Fruit fly (Drosophila melanogaster): ENCODE results near the gene CG45122.

CG45122 gene

DNA sequence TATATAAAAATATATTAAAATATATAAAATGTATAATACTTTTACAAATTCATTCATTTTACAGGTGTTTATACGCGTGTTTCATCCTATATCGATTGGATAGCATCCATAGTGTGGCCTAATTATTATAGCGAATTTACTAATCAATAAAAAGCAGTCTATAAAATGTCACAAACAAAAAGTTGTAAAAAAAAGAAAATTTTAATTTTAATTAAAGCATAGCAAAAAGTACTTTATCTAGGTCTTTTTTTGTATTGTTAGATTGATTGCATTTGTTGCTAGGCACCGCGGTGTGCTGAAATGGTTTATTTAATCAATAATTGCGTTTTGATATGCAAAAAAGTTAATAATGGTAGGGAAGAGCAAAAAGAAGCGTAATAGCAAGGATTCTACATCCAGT, at the start of gene CG45122:
TSS of gene CG45122 (plus strand) at position 301 of the 400 bp plus-strand sequence.
- TF ChIP-seq CG8319 (GFP tag; optimal IDR thresholded peaks at IDR 0.05) (no peak), CG9139 (GFP tag; optimal IDR thresholded peaks at IDR 0.05) (no peak), CG31627 (GFP tag; optimal IDR thresholded peaks at IDR 0.05) (no peak), Sox15 (GFP tag; optimal IDR thresholded peaks at IDR 0.05) (no peak), CG11762 (GFP tag; optimal IDR thresholded peaks at IDR 0.05; ENCODE audit: insufficient read depth) (no peak), fd85E (GFP tag; optimal IDR thresholded peaks at IDR 0.05) (no peak), Ets21C (GFP tag; optimal IDR thresholded peaks at IDR 0.05) (no peak), CG16779 (tag; optimal IDR thresholded peaks at IDR 0.05) (no peak), OdsH (GFP tag; optimal IDR thresholded peaks at IDR 0.05) (no peak), Hr4 (GFP tag; optimal IDR thresholded peaks at IDR 0.05) (no peak), Sox14 (GFP tag; optimal IDR thresholded peaks at IDR 0.05) (no peak), CG32006 (GFP tag; optimal IDR thresholded peaks at IDR 0.05) (no peak), Eip78C (GFP tag) (no peak), CG34406 (GFP tag; optimal IDR thresholded peaks at IDR 0.05) (no peak)

DNA sequence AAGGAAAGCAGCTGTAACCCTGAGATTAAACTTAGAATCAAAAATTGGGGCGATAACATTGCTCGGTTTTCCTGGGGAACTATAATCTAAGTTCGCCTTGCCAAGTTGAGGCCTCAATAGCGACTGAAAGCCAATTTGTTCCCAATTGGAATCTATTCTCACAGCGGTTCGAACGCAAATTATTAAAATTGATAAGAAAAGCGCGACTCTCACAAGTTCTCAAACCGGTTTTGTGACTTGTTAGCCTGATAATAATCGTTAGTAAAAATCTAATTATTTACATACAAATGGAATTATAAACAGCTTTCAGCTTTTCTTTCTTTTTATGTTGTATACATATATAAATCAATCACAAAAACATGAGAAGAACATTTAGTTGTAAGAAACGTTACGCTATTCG, 48.9 kb upstream of the CG45122 start, which contains the start of gene yellow-f2:
TSS of gene yellow-f2 (minus strand) at position 101 of the 400 bp plus-strand sequence.
- TF ChIP-seq CG11294 (GFP tag; IDR thresholded peaks at IDR 0.05) = no peak
- TF ChIP-seq CG3919 (GFP tag; optimal IDR thresholded peaks at IDR 0.05) = no peak
- no peak for TF ChIP-seq Sox102F (GFP tag; optimal IDR thresholded peaks at IDR 0.05)
- no peak for TF ChIP-seq spab (GFP tag; optimal IDR thresholded peaks at IDR 0.05)
- no peak for TF ChIP-seq CG11902 (GFP tag; optimal IDR thresholded peaks at IDR 0.05)
- no peak for TF ChIP-seq CG32006 (GFP tag; optimal IDR thresholded peaks at IDR 0.05)
- TF ChIP-seq fkh (GFP tag; optimal IDR thresholded peaks at IDR 0.05) = no peak
- TF ChIP-seq Hr39 (GFP tag; optimal IDR thresholded peaks at IDR 0.05) = no peak
- no peak for TF ChIP-seq OdsH (GFP tag; optimal IDR thresholded peaks at IDR 0.05)
- no peak for TF ChIP-seq Sox14 (GFP tag; optimal IDR thresholded peaks at IDR 0.05)
- no peak for TF ChIP-seq CG8119 (GFP tag; IDR thresholded peaks at IDR 0.05)
- no peak for TF ChIP-seq cyc (GFP tag; optimal IDR thresholded peaks at IDR 0.05)
- no peak for TF ChIP-seq CG3032 (tag; optimal IDR thresholded peaks at IDR 0.05)
- TF ChIP-seq Ets21C (GFP tag; optimal IDR thresholded peaks at IDR 0.05) = no peak
- no peak for TF ChIP-seq esn (GFP tag; optimal IDR thresholded peaks at IDR 0.05)
- no peak for TF ChIP-seq CG6854 (GFP tag; optimal IDR thresholded peaks at IDR 0.05)
- TF ChIP-seq acj6 (GFP tag; optimal IDR thresholded peaks at IDR 0.05) = no peak
- TF ChIP-seq CG6163 (GFP tag; IDR thresholded peaks at IDR 0.05) = no peak
- no peak for TF ChIP-seq achi (GFP tag; optimal IDR thresholded peaks at IDR 0.05)

DNA sequence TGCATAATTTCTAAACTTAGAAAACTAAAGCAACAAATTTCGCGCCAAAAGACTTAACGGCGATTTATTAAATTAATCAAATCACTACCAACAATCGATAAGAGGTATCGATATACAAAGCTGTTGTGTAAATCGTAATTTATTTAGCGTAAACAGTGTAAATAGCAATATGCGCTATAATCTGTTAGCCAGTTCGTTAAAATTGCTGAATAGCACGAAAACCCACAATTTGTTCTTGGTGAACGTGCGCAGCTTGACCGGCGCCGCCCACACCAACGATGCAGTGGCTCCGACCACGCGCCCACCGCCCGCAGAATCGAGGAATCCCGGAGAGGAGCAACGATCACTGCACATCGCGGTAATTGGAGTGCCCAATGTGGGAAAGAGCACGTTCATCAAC, 48.4 kb upstream of the CG45122 start, which contains the start of gene CG7488:
TSS of gene CG7488 (plus strand) at position 99 of the 400 bp plus-strand sequence.
- TF ChIP-seq CG8319 (GFP tag; optimal IDR thresholded peaks at IDR 0.05) (no peak), CG4318 (GFP tag; optimal IDR thresholded peaks at IDR 0.05) (no peak)

DNA sequence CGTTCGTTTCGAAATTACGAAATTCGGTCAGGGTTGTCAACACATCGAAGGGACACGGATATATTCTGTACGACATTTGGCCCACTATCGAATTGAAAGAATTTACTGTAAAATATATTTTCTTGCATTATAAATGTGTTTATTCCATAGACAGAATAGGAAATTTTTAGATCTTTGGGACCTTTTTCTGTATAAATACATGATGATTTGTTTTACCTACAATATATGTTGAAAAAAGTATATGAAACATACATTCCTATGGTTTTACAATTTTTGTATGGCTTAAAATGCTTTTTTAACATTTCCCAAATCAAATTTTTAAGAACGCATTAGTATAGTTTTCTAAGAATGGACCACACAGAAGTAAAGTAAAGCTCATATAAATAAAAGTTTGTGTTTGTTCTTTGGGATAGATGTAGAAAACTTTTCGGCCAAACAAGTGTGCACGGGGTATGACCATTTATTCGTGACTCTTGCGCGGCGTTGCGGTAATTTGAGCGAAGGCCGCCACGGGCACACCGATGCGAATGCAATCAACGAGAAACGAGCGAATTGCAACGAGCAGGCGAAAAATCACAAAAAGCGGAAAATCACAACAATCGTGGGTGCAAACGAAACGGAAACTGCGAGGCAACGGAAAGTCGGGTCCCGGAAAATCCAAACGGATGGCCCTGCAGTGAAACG, 46.3 kb upstream of the CG45122 start, which contains the start of the genes CG17327, CG44194 and CG7518:
TSS of gene CG17327 (minus strand) at position 177 of the 684 bp plus-strand sequence.
TSS of gene CG44194 (minus strand) at position 177 of the 684 bp plus-strand sequence.
TSS of gene CG7518 (plus strand) at position 540 of the 684 bp plus-strand sequence.
- no peak for TF ChIP-seq Hr39 (GFP tag; optimal IDR thresholded peaks at IDR 0.05)
- no peak for TF ChIP-seq Blimp-1 (GFP tag; optimal IDR thresholded peaks at IDR 0.05)
- peak; percentile 27 for TF ChIP-seq esn (GFP tag; optimal IDR thresholded peaks at IDR 0.05)
- TF ChIP-seq CG3032 (tag; optimal IDR thresholded peaks at IDR 0.05) = peak; percentile 25
- TF ChIP-seq CG6808 (GFP tag; optimal IDR thresholded peaks at IDR 0.05) = no peak
- no peak for TF ChIP-seq Sox14 (GFP tag; optimal IDR thresholded peaks at IDR 0.05)
- no peak for TF ChIP-seq salr (GFP tag; optimal IDR thresholded peaks at IDR 0.05)
- TF ChIP-seq CG31627 (GFP tag; optimal IDR thresholded peaks at IDR 0.05) = peak; percentile 1
- TF ChIP-seq svp (GFP tag) = no peak
- no peak for TF ChIP-seq CG4318 (GFP tag; optimal IDR thresholded peaks at IDR 0.05)
- TF ChIP-seq CG6792 (GFP tag; optimal IDR thresholded peaks at IDR 0.05) = no peak
- TF ChIP-seq CG16779 (tag; optimal IDR thresholded peaks at IDR 0.05) = no peak
- TF ChIP-seq eg (GFP tag; IDR thresholded peaks at IDR 0.05) = no peak
- TF ChIP-seq CG1621 (tag; optimal IDR thresholded peaks at IDR 0.05) = no peak
- TF ChIP-seq CG8319 (GFP tag; optimal IDR thresholded peaks at IDR 0.05) = no peak
- TF ChIP-seq Sox15 (GFP tag; optimal IDR thresholded peaks at IDR 0.05) = no peak
- no peak for TF ChIP-seq CG8119 (GFP tag; IDR thresholded peaks at IDR 0.05)
- no peak for TF ChIP-seq Eip93F (GFP tag; optimal IDR thresholded peaks at IDR 0.05)
- TF ChIP-seq cyc (GFP tag; optimal IDR thresholded peaks at IDR 0.05) = peak; percentile 22
- no peak for TF ChIP-seq Ets96B (tag; optimal IDR thresholded peaks at IDR 0.05)
- no peak for TF ChIP-seq CG34406 (GFP tag; optimal IDR thresholded peaks at IDR 0.05)
